Worm (Caenorhabditis elegans) whole organism, L4 larva: ENCODE results near the gene swan-2.
A peak's percentile ranks its signal among the peaks of the same experiment; 100 is the strongest.

ENCODE experiments used
- F37D6.2 ChIP-seq: sonication (generic microtip); optimal IDR thresholded peaks from 2 replicates; lab custom pipeline; 2016; ENCODE audit warnings: mild to moderate bottlenecking, missing genetic modification characterization, missing compliant biosample characterization
- F44E2.7 ChIP-seq: fragments of 200-800 bp; sonication (Bioruptor generic); IDR thresholded peaks from 2 replicates; pipeline ENCODE4 v2.1.2; 2022; ENCODE audit warnings: missing genetic modification characterization, missing compliant biosample characterization
- T20F7.1 ChIP-seq: fragments of 200-800 bp; sonication (Bioruptor generic); optimal IDR thresholded peaks from 2 replicates; lab custom pipeline; 2018; ENCODE audit warnings: mild to moderate bottlenecking, missing genetic modification characterization, missing compliant biosample characterization
- Y5F2A.4 ChIP-seq: fragments of 200-800 bp; sonication (Bioruptor generic); optimal IDR thresholded peaks from 2 replicates; lab custom pipeline; 2018; ENCODE audit warnings: mild to moderate bottlenecking, missing genetic modification characterization, missing compliant biosample characterization
- ZK546.5 ChIP-seq, 2 experiments: sonication (generic microtip); optimal IDR thresholded peaks; 2 replicates each; lab custom pipeline; 2017; ENCODE audit warnings: missing biosample characterization in 2 of 2, missing genetic modification characterization in 2 of 2
- aha-1 ChIP-seq: fragments of 150-350 bp; peaks from one replicate; lab custom pipeline; 2014; ENCODE audit warnings: missing biosample characterization, missing genetic modification characterization
- arid-1 ChIP-seq: fragments of 200-800 bp; sonication (Bioruptor generic); conservative IDR thresholded peaks from 2 replicates; pipeline ENCODE4 v1.3.6; 2022; ENCODE audit warnings: missing genetic modification reagents, missing genetic modification characterization, missing compliant biosample characterization
- ceh-20 ChIP-seq: fragments of 200-800 bp; sonication (Bioruptor generic); IDR thresholded peaks from 2 replicates; pipeline ENCODE4 v1.3.6; 2022; ENCODE audit warnings: missing genetic modification reagents, missing genetic modification characterization, missing compliant biosample characterization
- ceh-32 ChIP-seq: sonication (generic microtip); optimal IDR thresholded peaks from 2 replicates; lab custom pipeline; 2016; ENCODE audit warnings: mild to moderate bottlenecking, missing genetic modification characterization, missing compliant biosample characterization; ENCODE audit not compliant: poor library complexity
- ceh-44 ChIP-seq: fragments of 200-800 bp; sonication (Bioruptor generic); IDR thresholded peaks from 2 replicates; pipeline ENCODE4 v1.3.6; 2022; ENCODE audit warnings: missing genetic modification reagents, missing genetic modification characterization, missing compliant biosample characterization
- ces-1 ChIP-seq: fragments of 150-350 bp; sonication (generic microtip); optimal IDR thresholded peaks from 4 replicates; lab custom pipeline; 2014; ENCODE audit warnings: missing biosample characterization, missing genetic modification reagents, missing genetic modification characterization
- ctbp-1 ChIP-seq: fragments of 200-800 bp; sonication (Bioruptor generic); IDR thresholded peaks from 2 replicates; pipeline ENCODE4 v1.3.6; 2022; ENCODE audit warnings: missing genetic modification reagents, missing genetic modification characterization, missing compliant biosample characterization
- daf-16 ChIP-seq, 3 experiments: sonication (generic microtip); optimal IDR thresholded peaks; 2 replicates each; lab custom pipeline; 2016 to 2017; ENCODE audit warnings: missing genetic modification characterization in 3 of 3, missing genetic modification reagents in 3 of 3, mild to moderate bottlenecking in 2 of 3, missing compliant biosample characterization in 2 of 3, missing biosample characterization in 1 of 3, moderate library complexity in 1 of 3
- daf-8 ChIP-seq: fragments of 200-800 bp; sonication (Bioruptor generic); IDR thresholded peaks from 2 replicates; pipeline ENCODE4 v1.3.6; 2022; ENCODE audit warnings: missing genetic modification characterization, missing compliant biosample characterization
- dmd-6 ChIP-seq: fragments of 200-800 bp; sonication (Bioruptor generic); IDR thresholded peaks from 2 replicates; pipeline ENCODE4 v1.3.6; 2022; ENCODE audit warnings: missing genetic modification reagents, missing genetic modification characterization, missing compliant biosample characterization
- dmd-9 ChIP-seq: fragments of 200-800 bp; sonication (Bioruptor generic); IDR thresholded peaks from 2 replicates; pipeline ENCODE4 v1.3.6; 2022; ENCODE audit warnings: missing genetic modification reagents, missing genetic modification characterization, missing compliant biosample characterization
- dve-1 ChIP-seq: sonication (generic microtip); optimal IDR thresholded peaks from 2 replicates; lab custom pipeline; 2017; ENCODE audit warnings: antibody characterized with exemption, mild to moderate bottlenecking, missing genetic modification characterization, missing compliant biosample characterization; ENCODE audit not compliant: insufficient read depth
- egl-27 ChIP-seq: sonication (generic microtip); optimal IDR thresholded peaks from 3 replicates; lab custom pipeline; 2017; ENCODE audit warnings: missing biosample characterization, missing genetic modification reagents, missing genetic modification characterization
- fkh-10 ChIP-seq: fragments of 150-350 bp; optimal IDR thresholded peaks from 2 replicates; lab custom pipeline; 2014; ENCODE audit warnings: missing biosample characterization, missing genetic modification reagents, missing genetic modification characterization
- hlh-30 ChIP-seq: sonication (generic microtip); optimal IDR thresholded peaks from 2 replicates; lab custom pipeline; 2017; ENCODE audit warnings: antibody characterized with exemption, mild to moderate bottlenecking, missing genetic modification characterization, missing compliant biosample characterization; ENCODE audit not compliant: insufficient read depth
- hmg-1.1 ChIP-seq: fragments of 200-800 bp; sonication (Bioruptor generic); IDR thresholded peaks from 2 replicates; pipeline ENCODE4 v1.3.6; 2022; ENCODE audit warnings: missing genetic modification reagents, missing genetic modification characterization, missing compliant biosample characterization
- jun-1 ChIP-seq: fragments of 150-350 bp; optimal IDR thresholded peaks from 2 replicates; lab custom pipeline; 2014; ENCODE audit warnings: missing biosample characterization, missing genetic modification reagents, missing genetic modification characterization
- lin-15B ChIP-seq: fragments of 150-350 bp; sonication (generic microtip); optimal IDR thresholded peaks from 3 replicates; lab custom pipeline; 2014; ENCODE audit warnings: missing biosample characterization, missing genetic modification characterization
- lin-38 ChIP-seq: fragments of 200-800 bp; sonication (Bioruptor generic); IDR thresholded peaks from 2 replicates; pipeline ENCODE4 v1.3.6; 2022; ENCODE audit warnings: missing genetic modification reagents, missing genetic modification characterization, missing compliant biosample characterization
- lin-39 ChIP-seq: fragments of 150-350 bp; optimal IDR thresholded peaks from 2 replicates; lab custom pipeline; 2014; ENCODE audit warnings: missing biosample characterization, missing genetic modification reagents, missing genetic modification characterization
- madf-5 ChIP-seq, 2 experiments: fragments of 200-800 bp; sonication (Bioruptor generic); IDR thresholded peaks; 2 replicates each; pipeline ENCODE4 v1.3.6; 2022; ENCODE audit warnings: missing compliant biosample characterization in 2 of 2, missing genetic modification characterization in 2 of 2
- madf-9 ChIP-seq: fragments of 200-800 bp; sonication (Bioruptor generic); conservative IDR thresholded peaks from 2 replicates; pipeline ENCODE4 v1.3.6; 2022; ENCODE audit warnings: missing genetic modification reagents, missing genetic modification characterization, missing compliant biosample characterization
- mdl-1 ChIP-seq, 2 experiments: fragments of 150-350 bp in 1 of 2; sonication (generic microtip) in 1 of 2; optimal IDR thresholded peaks; 2 replicates each; lab custom pipeline; 2014 to 2017; ENCODE audit warnings: missing biosample characterization in 2 of 2, missing genetic modification characterization in 2 of 2
- mep-1 ChIP-seq: fragments of 150-350 bp; sonication (generic microtip); optimal IDR thresholded peaks from 3 replicates; lab custom pipeline; 2014; ENCODE audit warnings: missing biosample characterization, missing genetic modification characterization
- mes-2 ChIP-seq: sonication (generic microtip); optimal IDR thresholded peaks from 2 replicates; lab custom pipeline; 2016; ENCODE audit warnings: missing genotype, mild to moderate bottlenecking, missing genetic modification characterization, missing compliant biosample characterization; ENCODE audit not compliant: poor library complexity, severe bottlenecking
- nhr-11 ChIP-seq: fragments of 150-350 bp; optimal IDR thresholded peaks from 2 replicates; lab custom pipeline; 2014; ENCODE audit warnings: missing biosample characterization, missing genetic modification characterization
- nhr-111 ChIP-seq: fragments of 200-800 bp; sonication (Bioruptor generic); optimal IDR thresholded peaks from 2 replicates; lab custom pipeline; 2018; ENCODE audit warnings: mild to moderate bottlenecking, missing genetic modification characterization, missing compliant biosample characterization
- nhr-28 ChIP-seq: fragments of 150-350 bp; optimal IDR thresholded peaks from 2 replicates; lab custom pipeline; 2014; ENCODE audit warnings: missing biosample characterization, missing genetic modification characterization
- nhr-41 ChIP-seq: fragments of 200-800 bp; sonication (Bioruptor generic); IDR thresholded peaks from 2 replicates; pipeline ENCODE4 v1.3.6; 2022; ENCODE audit warnings: missing genetic modification reagents, missing genetic modification characterization, missing compliant biosample characterization
- nhr-48 ChIP-seq: sonication (generic microtip); optimal IDR thresholded peaks from 2 replicates; lab custom pipeline; 2016; ENCODE audit warnings: mild to moderate bottlenecking, missing genetic modification characterization, missing compliant biosample characterization
- nhr-6 ChIP-seq: fragments of 150-350 bp; optimal IDR thresholded peaks from 2 replicates; lab custom pipeline; 2014; ENCODE audit warnings: missing biosample characterization, missing genetic modification characterization
- nhr-77 ChIP-seq: fragments of 150-350 bp; optimal IDR thresholded peaks from 2 replicates; lab custom pipeline; 2014; ENCODE audit warnings: missing biosample characterization, missing genetic modification characterization
- pha-4 ChIP-seq, 2 experiments: fragments of 150-350 bp in 1 of 2; fragments of 200-800 bp in 1 of 2; sonication (Bioruptor generic) in 1 of 2; IDR thresholded peaks in 1 of 2; optimal IDR thresholded peaks in 1 of 2; 2 replicates each; pipeline versions ENCODE4 v1.3.6 to Lab custom; 2014 to 2022; ENCODE audit warnings: missing genetic modification characterization in 2 of 2, missing genetic modification reagents in 2 of 2, missing biosample characterization in 1 of 2, missing compliant biosample characterization in 1 of 2
- pqm-1 ChIP-seq: sonication (generic microtip); optimal IDR thresholded peaks from 2 replicates; lab custom pipeline; 2017; ENCODE audit warnings: missing biosample characterization, missing genetic modification characterization
- snpc-1.2 ChIP-seq: fragments of 200-800 bp; sonication (Bioruptor generic); IDR thresholded peaks from 2 replicates; pipeline ENCODE4 v1.3.6; 2022; ENCODE audit warnings: missing genetic modification reagents, missing genetic modification characterization, missing compliant biosample characterization
- spr-1 ChIP-seq: sonication (generic microtip); optimal IDR thresholded peaks from 2 replicates; lab custom pipeline; 2016; ENCODE audit warnings: mild to moderate bottlenecking, missing genetic modification characterization, missing compliant biosample characterization
- vab-7 ChIP-seq: fragments of 200-800 bp; sonication (Bioruptor generic); IDR thresholded peaks from 2 replicates; pipeline ENCODE4 v1.3.6; 2022; ENCODE audit warnings: missing genetic modification reagents, missing genetic modification characterization, missing compliant biosample characterization
- zfp-3 ChIP-seq: fragments of 200-800 bp; sonication (Bioruptor generic); conservative IDR thresholded peaks from 2 replicates; pipeline ENCODE4 v1.3.6; 2022; ENCODE audit warnings: missing genetic modification reagents, missing genetic modification characterization, missing compliant biosample characterization
- zip-2 ChIP-seq: fragments of 150-350 bp; optimal IDR thresholded peaks from 2 replicates; lab custom pipeline; 2014; ENCODE audit warnings: missing biosample characterization, missing genetic modification characterization
- ztf-7 ChIP-seq: fragments of 150-350 bp; optimal IDR thresholded peaks from 2 replicates; lab custom pipeline; 2014; ENCODE audit warnings: missing biosample characterization, missing genetic modification characterization

swan-2 gene

DNA sequence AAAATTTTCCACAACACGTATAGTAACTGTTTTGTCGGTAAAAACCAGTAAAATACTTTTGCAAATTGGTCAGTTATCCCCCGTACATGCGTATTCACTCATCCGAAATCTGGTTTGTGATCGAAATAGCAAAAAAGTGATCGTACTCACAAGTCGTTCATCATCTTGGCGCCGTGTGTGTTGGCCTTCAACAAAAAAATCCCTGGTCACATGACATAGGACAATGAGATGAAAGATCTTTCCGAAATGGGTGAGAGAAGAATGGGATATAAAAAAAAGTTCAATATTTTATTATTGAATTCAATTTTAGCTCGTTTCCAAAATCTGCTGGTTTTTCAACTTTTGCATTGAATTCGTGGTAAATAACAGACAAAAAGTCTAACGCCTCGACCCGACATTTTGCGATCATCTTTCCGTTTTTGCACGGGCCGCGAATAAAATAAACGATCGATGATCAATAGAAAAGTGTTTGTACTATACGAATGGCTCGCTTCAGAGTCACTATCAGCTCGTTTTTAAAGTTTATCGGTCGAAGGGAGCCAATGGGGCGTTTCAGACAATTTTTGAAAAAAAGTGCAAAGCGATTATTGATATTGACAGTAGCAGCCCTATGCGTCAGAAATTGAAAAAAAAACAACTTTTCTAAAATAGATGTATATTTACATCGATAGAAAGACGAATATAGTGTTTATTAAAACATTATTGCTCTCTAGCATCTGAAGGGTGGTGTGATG lies 16.0 kb downstream of the swan-2 start:
- no peak for TF ChIP-seq T20F7.1 (GFP tag; lab: Kevin White, UChicago)
- TF ChIP-seq ctbp-1 (GFP tag; lab: Robert Waterston, UW): no peak
- no peak for TF ChIP-seq pha-4 (GFP tag; IDR thresholded peaks at IDR 0.05; lab: Robert Waterston, UW)
- TF ChIP-seq pha-4 (tag; optimal IDR thresholded peaks at IDR 0.05; lab: Kevin White, UChicago): peak; percentile 2
- no peak for TF ChIP-seq lin-15B (tag; lab: Kevin White, UChicago)
- no peak for TF ChIP-seq daf-8 (GFP tag; lab: Robert Waterston, UW)
- TF ChIP-seq vab-7 (GFP tag; lab: Robert Waterston, UW): no peak
- TF ChIP-seq dmd-9 (GFP tag; lab: Robert Waterston, UW): no peak
- TF ChIP-seq nhr-11 (tag; lab: Kevin White, UChicago): peak; percentile 15
- TF ChIP-seq zip-2 (tag; lab: Kevin White, UChicago): no peak
- no peak for TF ChIP-seq ceh-20 (GFP tag; lab: Robert Waterston, UW)
- no peak for TF ChIP-seq lin-39 (tag; lab: Kevin White, UChicago)
- TF ChIP-seq ceh-44 (GFP tag; lab: Robert Waterston, UW): no peak
- peak in 1 of 2 experiments; percentile 1 for TF ChIP-seq mdl-1 (tag; optimal IDR thresholded peaks at IDR 0.05; lab: Kevin White, UChicago)
- TF ChIP-seq arid-1 (GFP tag; lab: Robert Waterston, UW): 0 out of 2 replicates have a peak, but pooled peaks have one; percentile 14
- no peak for TF ChIP-seq F44E2.7 (GFP tag; lab: Robert Waterston, UW)
- no peak for TF ChIP-seq ZK546.5 (tag; optimal IDR thresholded peaks at IDR 0.05; lab: Kevin White, UChicago)
- no peak for TF ChIP-seq hmg-1.1 (GFP tag; lab: Robert Waterston, UW)
- no peak for TF ChIP-seq madf-9 (GFP tag; lab: Robert Waterston, UW)
- no peak for TF ChIP-seq madf-5 (GFP tag; IDR thresholded peaks at IDR 0.05; lab: Robert Waterston, UW)
- TF ChIP-seq mes-2 (tag; lab: Kevin White, UChicago): peak; percentile 1
- no peak for TF ChIP-seq snpc-1.2 (GFP tag; lab: Robert Waterston, UW)
- no peak for TF ChIP-seq nhr-6 (tag; lab: Kevin White, UChicago)
- no peak for TF ChIP-seq lin-38
- peak; percentile 56 for TF ChIP-seq pqm-1
- peak; percentile 82 for TF ChIP-seq hlh-30 (tag; lab: Kevin White, UChicago)
- no peak for TF ChIP-seq daf-16 (GFP tag; optimal IDR thresholded peaks at IDR 0.05; lab: Kevin White, UChicago)
- peak; percentile 85 for TF ChIP-seq daf-16 (tag; optimal IDR thresholded peaks at IDR 0.05; lab: Kevin White, UChicago)
- TF ChIP-seq aha-1 (tag; lab: Kevin White, UChicago): peak; percentile 51
- peak; percentile 68 for TF ChIP-seq dve-1 (tag; lab: Kevin White, UChicago)
- TF ChIP-seq mep-1 (tag; lab: Kevin White, UChicago): peak; percentile 25
- peak; percentile 29; the same call in 1 of the 2 replicates for TF ChIP-seq dmd-6
- no peak for TF ChIP-seq fkh-10 (GFP tag; lab: Kevin White, UChicago)
- TF ChIP-seq nhr-41 (GFP tag; lab: Robert Waterston, UW): no peak

DNA sequence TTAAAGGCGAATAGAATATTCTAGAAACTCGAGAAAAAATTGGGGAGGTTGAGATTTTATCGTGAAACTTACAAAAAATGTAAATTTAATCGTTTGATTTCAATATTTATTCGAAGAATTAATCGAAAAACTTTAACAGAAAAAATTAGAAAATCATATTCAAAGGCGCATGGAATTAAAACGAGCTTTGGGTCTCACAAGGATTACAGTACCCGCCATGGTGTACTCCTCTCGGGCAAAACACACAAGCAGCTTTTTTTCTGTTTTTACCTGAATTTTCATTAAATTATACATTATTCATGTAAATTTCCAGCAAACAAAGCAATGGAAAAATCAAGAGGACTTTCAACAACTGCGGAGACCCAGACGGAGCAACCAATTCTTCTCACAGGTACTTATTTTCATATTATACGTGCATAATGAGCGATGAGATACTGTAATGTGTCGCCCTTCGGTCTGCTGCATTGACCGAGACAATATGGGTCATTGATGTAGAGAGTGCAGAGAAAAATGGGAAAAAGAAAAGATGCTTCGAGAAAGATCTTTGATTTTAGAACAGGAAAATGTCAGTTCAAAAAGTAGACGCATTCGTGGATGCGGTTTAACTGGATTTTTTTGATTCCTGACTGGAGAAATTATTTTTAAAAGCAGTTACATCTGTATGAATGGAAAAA lies 16.7 kb downstream of the swan-2 start, which contains the start of the genes F53C11.4 and F53C11.5:
Gene F53C11.4, minus strand, starts transcription at position 128 of the 674 bp plus-strand sequence.
Gene F53C11.5, plus strand, starts transcription at position 325 of the 674 bp plus-strand sequence.
- TF ChIP-seq ceh-32 (tag; lab: Kevin White, UChicago): no peak
- peak; percentile 67 for TF ChIP-seq nhr-48 (tag; lab: Kevin White, UChicago)
- no peak for TF ChIP-seq jun-1 (tag; lab: Kevin White, UChicago)
- TF ChIP-seq F37D6.2 (tag; lab: Kevin White, UChicago): no peak
- no peak for TF ChIP-seq daf-8 (GFP tag; lab: Robert Waterston, UW)
- TF ChIP-seq nhr-77 (tag; lab: Kevin White, UChicago): no peak
- TF ChIP-seq nhr-28 (tag; lab: Kevin White, UChicago): peak; percentile 74
- TF ChIP-seq ztf-7 (tag; lab: Kevin White, UChicago): no peak
- no peak for TF ChIP-seq ces-1 (GFP tag; lab: Kevin White, UChicago)
- no peak for TF ChIP-seq nhr-41 (GFP tag; lab: Robert Waterston, UW)
- TF ChIP-seq madf-5 (GFP tag; IDR thresholded peaks at IDR 0.05; lab: Robert Waterston, UW): no peak
- no peak for TF ChIP-seq F44E2.7 (GFP tag; lab: Robert Waterston, UW)
- TF ChIP-seq zfp-3 (GFP tag; lab: Robert Waterston, UW): no peak
- TF ChIP-seq spr-1: no peak
- peak; percentile 16 for TF ChIP-seq hlh-30 (tag; lab: Kevin White, UChicago)
- TF ChIP-seq mes-2 (tag; lab: Kevin White, UChicago): peak; percentile 57
- TF ChIP-seq dmd-6: peak; percentile 69
- no peak for TF ChIP-seq nhr-111 (GFP tag; lab: Kevin White, UChicago)
- no peak for TF ChIP-seq snpc-1.2 (GFP tag; lab: Robert Waterston, UW)
- TF ChIP-seq egl-27 (tag; lab: Kevin White, UChicago): no peak
- TF ChIP-seq zip-2 (tag; lab: Kevin White, UChicago): no peak
- TF ChIP-seq Y5F2A.4 (GFP tag; lab: Kevin White, UChicago): no peak
